Fruit fly (Drosophila melanogaster): ENCODE results near the gene CG33290.

CG33290 gene

dm6 chr3L:21507354-21507928 is 34.7 kb upstream of the CG33290 start, which contains the start of the genes Glg1 and M6:
Glg1 (minus strand) TSS chr3L:21507538.
M6 (plus strand) TSS chr3L:21507852.
- TF ChIP-seq acj6 (GFP tag; optimal IDR thresholded peaks at IDR 0.05) (peak; percentile 67), lz (GFP tag; optimal IDR thresholded peaks at IDR 0.05) (peak; percentile 72), Eip75B (GFP tag; optimal IDR thresholded peaks at IDR 0.05) (peak; percentile 15), CG8632 (GFP tag; optimal IDR thresholded peaks at IDR 0.05) (no peak), achi (GFP tag; optimal IDR thresholded peaks at IDR 0.05) (peak; percentile 52), Sox14 (GFP tag; optimal IDR thresholded peaks at IDR 0.05) (peak; percentile 64), CG3919 (GFP tag; optimal IDR thresholded peaks at IDR 0.05) (no peak), CG9139 (GFP tag; optimal IDR thresholded peaks at IDR 0.05) (no peak), eg (GFP tag; IDR thresholded peaks at IDR 0.05) (no peak; the same call in 1 of the 3 replicates), vri (GFP tag; optimal IDR thresholded peaks at IDR 0.05) (peak; percentile 34), CG10631 (GFP tag; optimal IDR thresholded peaks at IDR 0.05) (peak; percentile 64), cyc (GFP tag; optimal IDR thresholded peaks at IDR 0.05) (peak; percentile 63), Eip78C (GFP tag) (peak; percentile 71), Hr4 (GFP tag; optimal IDR thresholded peaks at IDR 0.05) (peak; percentile 76), esn (GFP tag; optimal IDR thresholded peaks at IDR 0.05) (peak; percentile 79), topi (GFP tag; optimal IDR thresholded peaks at IDR 0.05) (peak; percentile 73), CG3032 (tag; optimal IDR thresholded peaks at IDR 0.05) (peak; percentile 67), net (GFP tag; optimal IDR thresholded peaks at IDR 0.05) (peak; percentile 27), Smox (GFP tag; optimal IDR thresholded peaks at IDR 0.05) (peak; percentile 63), CG32006 (GFP tag; optimal IDR thresholded peaks at IDR 0.05) (peak; percentile 55), CG6808 (GFP tag; optimal IDR thresholded peaks at IDR 0.05) (no peak), CG11902 (GFP tag; optimal IDR thresholded peaks at IDR 0.05) (peak; percentile 37), fkh (GFP tag; optimal IDR thresholded peaks at IDR 0.05) (peak; percentile 65), Eip93F (GFP tag; optimal IDR thresholded peaks at IDR 0.05) (peak; percentile 15), Sox102F (GFP tag; optimal IDR thresholded peaks at IDR 0.05) (no peak), dac (GFP tag; optimal IDR thresholded peaks at IDR 0.05) (no peak), Met (GFP tag; optimal IDR thresholded peaks at IDR 0.05) (peak; percentile 66), salr (GFP tag; optimal IDR thresholded peaks at IDR 0.05) (peak in 1 of 2 experiments; percentile 40), dsx (GFP tag; optimal IDR thresholded peaks at IDR 0.05; ENCODE audit: poor library complexity, severe bottlenecking) (peak; percentile 39), CG6792 (GFP tag; optimal IDR thresholded peaks at IDR 0.05) (peak; percentile 55), Ets96B (tag; optimal IDR thresholded peaks at IDR 0.05) (peak; percentile 51), CG34406 (GFP tag; optimal IDR thresholded peaks at IDR 0.05) (peak; percentile 66), fd85E (GFP tag; optimal IDR thresholded peaks at IDR 0.05) (no peak), CG6163 (GFP tag; IDR thresholded peaks at IDR 0.05) (peak; percentile 60; the same call in 1 of the 3 replicates), Gug (GFP tag; IDR thresholded peaks at IDR 0.05) (peak; percentile 49; the same call in 1 of the 2 replicates), Sox15 (GFP tag; optimal IDR thresholded peaks at IDR 0.05) (peak; percentile 37), CG15336 (GFP tag; IDR thresholded peaks at IDR 0.05) (no peak), CG6276 (GFP tag; optimal IDR thresholded peaks at IDR 0.05) (peak; percentile 33), Ets21C (GFP tag; optimal IDR thresholded peaks at IDR 0.05) (peak; percentile 61), CG8119 (GFP tag; IDR thresholded peaks at IDR 0.05) (0 out of 3 replicates have a peak, but pooled peaks have one; percentile 12), Hr39 (GFP tag; optimal IDR thresholded peaks at IDR 0.05) (peak; percentile 66), CG31627 (GFP tag; optimal IDR thresholded peaks at IDR 0.05) (peak; percentile 74), CG1621 (tag; optimal IDR thresholded peaks at IDR 0.05) (peak; percentile 14)
